Worm (Caenorhabditis elegans) whole organism, L3 larva: Measurements from ENCODE around the gene srsx-32.
A peak's percentile ranks its signal among the peaks of the same experiment; 100 is the strongest.

Experiments used
- R02D3.7 ChIP-seq: fragments of 150-350 bp; optimal IDR thresholded peaks from 2 replicates; lab custom pipeline; 2014; ENCODE audit warnings: missing biosample characterization, missing genetic modification characterization
- aly-2 ChIP-seq: fragments of 150-350 bp; optimal IDR thresholded peaks from 2 replicates; lab custom pipeline; 2014; ENCODE audit warnings: missing biosample characterization, missing genetic modification characterization
- ama-1 ChIP-seq: fragments of 150-350 bp; optimal IDR thresholded peaks from 2 replicates; lab custom pipeline; 2018
- ceh-16 ChIP-seq: sonication (generic microtip); optimal IDR thresholded peaks from 2 replicates; lab custom pipeline; 2017; ENCODE audit warnings: missing biosample characterization, missing genetic modification characterization
- ceh-28 ChIP-seq: fragments of 150-350 bp; optimal IDR thresholded peaks from 2 replicates; lab custom pipeline; 2014; ENCODE audit warnings: missing biosample characterization, missing genetic modification reagents, missing genetic modification characterization
- ceh-82 ChIP-seq: fragments of 150-350 bp; optimal IDR thresholded peaks from 2 replicates; lab custom pipeline; 2014; ENCODE audit warnings: missing biosample characterization, missing genetic modification characterization
- ceh-9 ChIP-seq: sonication (generic microtip); optimal IDR thresholded peaks from 2 replicates; lab custom pipeline; 2018; ENCODE audit warnings: missing biosample characterization, missing genetic modification characterization
- daf-12 ChIP-seq: fragments of 150-350 bp; optimal IDR thresholded peaks from 2 replicates; lab custom pipeline; 2014; ENCODE audit warnings: missing biosample characterization, missing genetic modification reagents, missing genetic modification characterization
- egl-27 ChIP-seq: sonication (generic microtip); optimal IDR thresholded peaks from 4 replicates; lab custom pipeline; 2017; ENCODE audit warnings: missing biosample characterization, missing genetic modification reagents, missing genetic modification characterization
- egl-5 ChIP-seq: fragments of 150-350 bp; optimal IDR thresholded peaks from 2 replicates; lab custom pipeline; 2017; ENCODE audit warnings: missing biosample characterization, missing genetic modification reagents, missing genetic modification characterization, inconsistent platforms
- elt-1 ChIP-seq: fragments of 150-350 bp; optimal IDR thresholded peaks from 2 replicates; lab custom pipeline; 2014; ENCODE audit warnings: missing biosample characterization, missing genetic modification characterization
- elt-2 ChIP-seq: sonication (generic microtip); optimal IDR thresholded peaks from 2 replicates; lab custom pipeline; 2016; ENCODE audit warnings: missing genetic modification reagents, mild to moderate bottlenecking, missing genetic modification characterization, missing compliant biosample characterization
- elt-3 ChIP-seq, 3 experiments: fragments of 150-350 bp in 1 of 3; sonication (generic microtip) in 2 of 3; optimal IDR thresholded peaks; 2 replicates in 2 of 3; 4 replicates in 1 of 3; lab custom pipeline; 2014 to 2017; ENCODE audit warnings: missing biosample characterization in 3 of 3, missing genetic modification characterization in 3 of 3
- fkh-10 ChIP-seq: sonication (generic microtip); optimal IDR thresholded peaks from 2 replicates; lab custom pipeline; 2017; ENCODE audit warnings: missing biosample characterization, missing genetic modification reagents, missing genetic modification characterization
- fkh-2 ChIP-seq: fragments of 150-350 bp; optimal IDR thresholded peaks from 2 replicates; lab custom pipeline; 2014; ENCODE audit warnings: missing biosample characterization, missing genetic modification reagents, missing genetic modification characterization
- fos-1 ChIP-seq: fragments of 150-350 bp; optimal IDR thresholded peaks from 2 replicates; lab custom pipeline; 2014; ENCODE audit warnings: missing biosample characterization, missing genetic modification characterization
- hmg-11 ChIP-seq: sonication (generic microtip); optimal IDR thresholded peaks from 2 replicates; lab custom pipeline; 2016; ENCODE audit warnings: missing genetic modification characterization, missing compliant biosample characterization
- jun-1 ChIP-seq: fragments of 150-350 bp; optimal IDR thresholded peaks from 2 replicates; lab custom pipeline; 2014; ENCODE audit warnings: missing biosample characterization, missing genetic modification reagents, missing genetic modification characterization
- lin-15B ChIP-seq: fragments of 150-350 bp; optimal IDR thresholded peaks from 2 replicates; lab custom pipeline; 2014; ENCODE audit warnings: missing biosample characterization, missing genetic modification characterization
- mdl-1 ChIP-seq: fragments of 150-350 bp; optimal IDR thresholded peaks from 2 replicates; lab custom pipeline; 2014; ENCODE audit warnings: missing biosample characterization, missing genetic modification characterization
- nfya-1 ChIP-seq: sonication (generic microtip); optimal IDR thresholded peaks from 2 replicates; lab custom pipeline; 2017; ENCODE audit warnings: missing genetic modification characterization, mild to moderate bottlenecking, missing compliant biosample characterization, antibody characterized with exemption, moderate library complexity; ENCODE audit not compliant: insufficient read depth
- nhr-11 ChIP-seq: fragments of 150-350 bp; optimal IDR thresholded peaks from 2 replicates; lab custom pipeline; 2014; ENCODE audit warnings: missing biosample characterization, missing genetic modification characterization
- nhr-23 ChIP-seq: fragments of 150-350 bp; optimal IDR thresholded peaks from 2 replicates; lab custom pipeline; 2014; ENCODE audit warnings: missing biosample characterization, missing genetic modification reagents, missing genetic modification characterization
- nhr-237 ChIP-seq: fragments of 150-350 bp; optimal IDR thresholded peaks from 2 replicates; lab custom pipeline; 2014; ENCODE audit warnings: missing biosample characterization, missing genetic modification characterization
- nhr-25 ChIP-seq: sonication (generic microtip); optimal IDR thresholded peaks from 2 replicates; lab custom pipeline; 2017; ENCODE audit warnings: missing biosample characterization, missing genetic modification characterization
- nhr-43 ChIP-seq: sonication (generic microtip); optimal IDR thresholded peaks from 2 replicates; lab custom pipeline; 2016; ENCODE audit warnings: mild to moderate bottlenecking, missing genetic modification characterization, missing compliant biosample characterization; ENCODE audit not compliant: poor library complexity, severe bottlenecking
- nhr-67 ChIP-seq: fragments of 150-350 bp; optimal IDR thresholded peaks from 2 replicates; lab custom pipeline; 2014; ENCODE audit warnings: missing biosample characterization, missing genetic modification characterization
- nhr-76 ChIP-seq: fragments of 150-350 bp; sonication (generic microtip); optimal IDR thresholded peaks from 5 replicates; lab custom pipeline; 2014; ENCODE audit warnings: missing biosample characterization, missing genetic modification characterization
- pha-4 ChIP-seq: fragments of 150-350 bp; optimal IDR thresholded peaks from 2 replicates; lab custom pipeline; 2014; ENCODE audit warnings: missing biosample characterization, missing genetic modification reagents, missing genetic modification characterization
- sea-2 ChIP-seq: fragments of 150-350 bp; sonication (generic microtip); optimal IDR thresholded peaks from 4 replicates; lab custom pipeline; 2014; ENCODE audit warnings: missing biosample characterization, missing genetic modification reagents, missing genetic modification characterization
- skn-1 ChIP-seq: fragments of 150-350 bp; optimal IDR thresholded peaks from 2 replicates; lab custom pipeline; 2014; ENCODE audit warnings: missing biosample characterization, missing genetic modification characterization
- snpc-4 ChIP-seq: fragments of 150-350 bp; optimal IDR thresholded peaks from 2 replicates; lab custom pipeline; 2014; ENCODE audit warnings: missing biosample characterization, missing genetic modification characterization
- tbx-2 ChIP-seq: sonication (generic microtip); optimal IDR thresholded peaks from 2 replicates; lab custom pipeline; 2016; ENCODE audit warnings: mild to moderate bottlenecking, missing genetic modification characterization, missing compliant biosample characterization
- unc-39 ChIP-seq: sonication (generic microtip); optimal IDR thresholded peaks from 4 replicates; lab custom pipeline; 2017; ENCODE audit warnings: missing biosample characterization, missing genetic modification characterization
- unc-62 ChIP-seq: fragments of 150-350 bp; sonication (generic microtip); optimal IDR thresholded peaks from 4 replicates; lab custom pipeline; 2014; ENCODE audit warnings: missing biosample characterization, missing genetic modification reagents, missing genetic modification characterization
- ztf-11 ChIP-seq: fragments of 150-350 bp; optimal IDR thresholded peaks from 2 replicates; lab custom pipeline; 2014; ENCODE audit warnings: missing biosample characterization, missing genetic modification characterization

srsx-32 gene

ce11 chrV:7017059-7017458, at the start of gene srsx-32:
srsx-32 (plus strand) TSS chrV:7017359.
- no peak for TF ChIP-seq ceh-28 (tag; lab: Kevin White, UChicago)
- TF ChIP-seq snpc-4 = no peak
- no peak for TF ChIP-seq ceh-9 (tag; lab: Kevin White, UChicago)
- no peak for TF ChIP-seq skn-1 (tag; lab: Kevin White, UChicago)
- no peak for TF ChIP-seq egl-5 (tag; lab: Kevin White, UChicago)
- no peak for TF ChIP-seq daf-12
- no peak for TF ChIP-seq mdl-1 (tag; lab: Kevin White, UChicago)

ce11 chrV:6969950-6970532, 47.1 kb upstream of the srsx-32 start, which contains the start of gene ptr-15:
ptr-15 (minus strand) TSS chrV:6970000.
- TF ChIP-seq fos-1 (tag; lab: Kevin White, UChicago) = no peak
- TF ChIP-seq nhr-23 (tag; lab: Kevin White, UChicago) = peak; percentile 82
- TF ChIP-seq fkh-2 (tag; lab: Kevin White, UChicago) = no peak
- no peak for TF ChIP-seq ceh-9 (tag; lab: Kevin White, UChicago)
- TF ChIP-seq hmg-11 = no peak
- peak; percentile 13 for TF ChIP-seq nhr-25 (tag; lab: Kevin White, UChicago)
- no peak for TF ChIP-seq fkh-10 (GFP tag; lab: Kevin White, UChicago)
- TF ChIP-seq pha-4 (tag; lab: Kevin White, UChicago) = no peak
- no peak for TF ChIP-seq sea-2 (GFP tag; lab: Kevin White, UChicago)
- peak in 1 of 3 experiments; percentile 19 for TF ChIP-seq elt-3 (tag; optimal IDR thresholded peaks at IDR 0.05; lab: Kevin White, UChicago)
- TF ChIP-seq nhr-67 (tag; lab: Kevin White, UChicago) = no peak
- TF ChIP-seq nhr-11 (tag; lab: Kevin White, UChicago) = no peak
- no peak for TF ChIP-seq jun-1
- TF ChIP-seq ceh-82 (tag; lab: Kevin White, UChicago) = no peak
- TF ChIP-seq ama-1 (lab: Kevin White, UChicago) = no peak
- TF ChIP-seq tbx-2 (tag; lab: Kevin White, UChicago) = no peak
- no peak for TF ChIP-seq nfya-1 (tag; lab: Kevin White, UChicago)
- no peak for TF ChIP-seq snpc-4
- TF ChIP-seq unc-39 (tag; lab: Kevin White, UChicago) = no peak
- TF ChIP-seq nhr-43 (tag; lab: Kevin White, UChicago) = peak; percentile 34
- TF ChIP-seq nhr-237 = no peak

- no peak for TF ChIP-seq mdl-1 (tag; lab: Kevin White, UChicago)
- TF ChIP-seq nhr-25 (tag; lab: Kevin White, UChicago) = no peak
- no peak for TF ChIP-seq fos-1 (tag; lab: Kevin White, UChicago)
- no peak for TF ChIP-seq pha-4 (tag; lab: Kevin White, UChicago)
- no peak for TF ChIP-seq ztf-11 (tag; lab: Kevin White, UChicago)
- no peak for TF ChIP-seq egl-27 (tag; lab: Kevin White, UChicago)
- no peak for TF ChIP-seq ceh-16 (tag; lab: Kevin White, UChicago)
- TF ChIP-seq tbx-2 (tag; lab: Kevin White, UChicago) = no peak
- TF ChIP-seq fkh-10 (GFP tag; lab: Kevin White, UChicago) = no peak
- no peak for TF ChIP-seq snpc-4
- TF ChIP-seq nhr-11 (tag; lab: Kevin White, UChicago) = no peak
- no peak for TF ChIP-seq egl-5 (tag; lab: Kevin White, UChicago)
- TF ChIP-seq R02D3.7 (tag; lab: Kevin White, UChicago) = no peak
- no peak for TF ChIP-seq daf-12
- TF ChIP-seq lin-15B (tag; lab: Kevin White, UChicago) = no peak
- no peak for TF ChIP-seq elt-1
- no peak for TF ChIP-seq ama-1 (lab: Kevin White, UChicago)
These were observed 45.6 kb upstream of the srsx-32 start, which contains the start of gene srx-59 for ce11 chrV:6971567-6971966. srx-59 (plus strand) TSS chrV:6971867.

DNA sequence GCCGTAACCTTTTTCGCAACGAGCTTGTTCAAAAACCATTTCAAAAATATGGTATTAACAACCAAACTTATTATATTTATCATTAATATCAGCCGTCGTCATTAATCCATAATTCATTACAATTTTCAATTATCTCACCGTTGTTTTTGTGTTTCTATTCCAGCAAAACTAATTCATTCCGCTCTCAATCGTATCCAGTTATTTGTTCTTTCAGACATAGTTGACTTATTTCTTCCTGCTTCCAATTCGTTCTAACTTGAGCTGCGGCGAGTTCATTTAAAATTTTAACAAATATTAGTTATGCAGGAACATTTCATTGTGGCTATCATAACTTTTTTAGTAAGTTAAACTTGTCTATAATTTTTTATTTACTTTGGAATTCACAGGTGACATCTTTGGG, 41.1 kb upstream of the srsx-32 start, which contains the start of gene srx-16:
Gene srx-16 (plus strand): TSS at position 301 of the 400 bp plus-strand sequence.
- TF ChIP-seq nhr-76 (tag; lab: Kevin White, UChicago) (no peak), elt-3 (tag; optimal IDR thresholded peaks at IDR 0.05; lab: Kevin White, UChicago) (no peak), sea-2 (GFP tag; lab: Kevin White, UChicago) (no peak), aly-2 (tag; lab: Kevin White, UChicago) (no peak), unc-39 (tag; lab: Kevin White, UChicago) (no peak), ceh-82 (tag; lab: Kevin White, UChicago) (no peak), nhr-67 (tag; lab: Kevin White, UChicago) (no peak), fkh-2 (tag; lab: Kevin White, UChicago) (no peak), ceh-28 (tag; lab: Kevin White, UChicago) (no peak), unc-62 (no peak), elt-2 (tag; lab: Kevin White, UChicago) (no peak), nfya-1 (tag; lab: Kevin White, UChicago) (no peak)
